Fruit fly (Drosophila melanogaster) whole organism, wandering third instar larva: ENCODE data around the gene IntS6.

ENCODE experiments used
- CG32264 ChIP-seq: fragments of 200-800 bp; sonication (Bioruptor generic); optimal IDR thresholded peaks from 2 replicates; lab custom pipeline; 2016; ENCODE audit warnings: missing biosample characterization, missing genetic modification characterization
- CG9705 ChIP-seq: fragments of 200-800 bp; sonication (Bioruptor generic); optimal IDR thresholded peaks from 2 replicates; lab custom pipeline; 2018; ENCODE audit warnings: missing biosample characterization, mild to moderate bottlenecking, missing genetic modification characterization
- dmrt93B ChIP-seq: fragments of 200-800 bp; sonication (Bioruptor generic); optimal IDR thresholded peaks from 2 replicates; lab custom pipeline; 2018; ENCODE audit warnings: missing biosample characterization, mild to moderate bottlenecking, missing genetic modification characterization
- pan ChIP-seq: fragments of >200 bp; optimal IDR thresholded peaks from 2 replicates; lab custom pipeline; 2017
- psq ChIP-seq: fragments of 200-800 bp; sonication (Bioruptor generic); optimal IDR thresholded peaks from 3 replicates; lab custom pipeline; 2017; ENCODE audit warnings: missing biosample characterization, mild to moderate bottlenecking, missing genetic modification characterization, moderate library complexity

- TF ChIP-seq pan (lab: Kevin White, UChicago) (no peak), CG32264 (GFP tag; lab: Kevin White, UChicago) (no peak), psq (no peak), dmrt93B (GFP tag; lab: Kevin White, UChicago) (no peak), CG9705 (GFP tag; lab: Kevin White, UChicago) (no peak)
Measured at dm6 chrX:5717741-5718475, 29.1 kb downstream of the IntS6 start, which contains the start of gene CG33080.
